Worm (Caenorhabditis elegans) whole organism, early embryonic: ENCODE measurements around the gene nhr-148.

Experiments used
- B0310.2 ChIP-seq: sonication (generic microtip); optimal IDR thresholded peaks from 2 replicates; lab custom pipeline; 2016; ENCODE audit warnings: mild to moderate bottlenecking, missing genetic modification characterization, missing compliant biosample characterization
- F13C5.2 ChIP-seq: sonication (generic microtip); optimal IDR thresholded peaks from 2 replicates; lab custom pipeline; 2017; ENCODE audit warnings: mild to moderate bottlenecking, missing genetic modification characterization, inconsistent platforms, missing compliant biosample characterization
- aly-1 ChIP-seq: sonication (generic microtip); optimal IDR thresholded peaks from 2 replicates; lab custom pipeline; 2016; ENCODE audit warnings: missing genetic modification characterization, missing compliant biosample characterization
- ama-1 ChIP-seq: fragments of 150-350 bp; optimal IDR thresholded peaks from 2 replicates; lab custom pipeline; 2014
- ceh-13 ChIP-seq: fragments of 200-800 bp; sonication (Bioruptor generic); optimal IDR thresholded peaks from 2 replicates; lab custom pipeline; 2018; ENCODE audit warnings: mild to moderate bottlenecking, missing genetic modification characterization, missing compliant biosample characterization
- ceh-36 ChIP-seq: sonication (generic microtip); optimal IDR thresholded peaks from 2 replicates; lab custom pipeline; 2016; ENCODE audit warnings: missing genetic modification characterization, inconsistent platforms, missing compliant biosample characterization
- ets-7 ChIP-seq: sonication (generic microtip); optimal IDR thresholded peaks from 2 replicates; lab custom pipeline; 2016; ENCODE audit warnings: missing genotype, missing genetic modification characterization, missing compliant biosample characterization
- flt-1 ChIP-seq: fragments of 200-800 bp; sonication (Bioruptor generic); IDR thresholded peaks from 2 replicates; pipeline ENCODE4 v1.3.6; 2022; ENCODE audit warnings: missing genetic modification characterization, missing compliant biosample characterization
- hmbx-1 ChIP-seq: sonication (generic microtip); optimal IDR thresholded peaks from 2 replicates; lab custom pipeline; 2016; ENCODE audit warnings: mild to moderate bottlenecking, missing genetic modification characterization, missing compliant biosample characterization
- hmg-4 ChIP-seq: fragments of 200-800 bp; sonication (Bioruptor generic); optimal IDR thresholded peaks from 2 replicates; lab custom pipeline; 2018; ENCODE audit warnings: mild to moderate bottlenecking, missing genetic modification characterization, missing compliant biosample characterization
- hnd-1 ChIP-seq: sonication (generic microtip); optimal IDR thresholded peaks from 2 replicates; lab custom pipeline; 2016; ENCODE audit warnings: missing genetic modification characterization, missing compliant biosample characterization
- pes-1 ChIP-seq: fragments of 200-800 bp; sonication (Bioruptor generic); IDR thresholded peaks from 2 replicates; pipeline ENCODE4 v1.3.6; 2022; ENCODE audit warnings: missing genetic modification reagents, missing genetic modification characterization, missing compliant biosample characterization
- scrt-1 ChIP-seq: fragments of 200-800 bp; sonication (Bioruptor generic); IDR thresholded peaks from 2 replicates; pipeline ENCODE4 v1.3.6; 2022; ENCODE audit warnings: missing genetic modification characterization, missing compliant biosample characterization
- sea-1 ChIP-seq: fragments of 200-800 bp; sonication (Bioruptor generic); conservative IDR thresholded peaks from 2 replicates; pipeline ENCODE4 v1.3.6; 2022; ENCODE audit warnings: missing genetic modification characterization, missing compliant biosample characterization
- tbx-11 ChIP-seq: fragments of 200-800 bp; sonication (Bioruptor generic); IDR thresholded peaks from 2 replicates; pipeline ENCODE4 v1.3.6; 2022; ENCODE audit warnings: missing genetic modification characterization, missing compliant biosample characterization
- tbx-37 ChIP-seq: fragments of 200-800 bp; sonication (Bioruptor generic); conservative IDR thresholded peaks from 2 replicates; pipeline ENCODE4 v1.3.6; 2022; ENCODE audit warnings: missing genetic modification reagents, missing genetic modification characterization, missing compliant biosample characterization
- tra-4 ChIP-seq: sonication (generic microtip); optimal IDR thresholded peaks from 2 replicates; lab custom pipeline; 2017; ENCODE audit warnings: missing genetic modification characterization, missing compliant biosample characterization

nhr-148 gene

DNA sequence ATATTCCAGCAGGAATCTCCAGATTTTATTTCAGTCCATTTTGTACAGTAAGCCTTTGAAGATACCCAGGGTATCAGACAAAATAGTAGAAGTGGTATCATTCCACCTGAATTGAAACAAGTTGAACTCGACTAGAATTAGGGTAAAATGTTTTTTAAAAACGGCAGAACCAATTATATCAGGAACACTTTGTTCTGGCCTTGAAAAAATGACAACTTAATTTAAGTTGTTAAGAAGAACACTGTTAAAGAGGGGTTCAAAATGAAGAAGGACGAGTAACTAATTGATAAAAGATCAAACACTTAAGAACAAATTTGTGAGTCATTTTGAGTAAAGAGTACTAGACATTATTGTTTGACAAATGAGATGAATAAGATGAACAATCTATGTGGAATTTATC is 21.0 kb upstream of the nhr-148 start, which contains the start of gene lmd-4:
Gene lmd-4, minus strand, starts transcription at position 101 of the 400 bp plus-strand sequence.
- no peak for TF ChIP-seq flt-1 (GFP tag; lab: Robert Waterston, UW)
- no peak for TF ChIP-seq hnd-1 (tag; lab: Kevin White, UChicago)
- no peak for TF ChIP-seq B0310.2 (tag; lab: Kevin White, UChicago)
- no peak for TF ChIP-seq ceh-13
- no peak for TF ChIP-seq scrt-1 (GFP tag; lab: Robert Waterston, UW)
- no peak for TF ChIP-seq pes-1 (GFP tag; lab: Robert Waterston, UW)
- no peak for TF ChIP-seq hmg-4
- no peak for TF ChIP-seq tbx-11 (GFP tag; lab: Robert Waterston, UW)
- no peak for TF ChIP-seq tbx-37 (GFP tag; lab: Robert Waterston, UW)
- no peak for TF ChIP-seq ama-1 (lab: Kevin White, UChicago)
- TF ChIP-seq tra-4 (tag; lab: Kevin White, UChicago): no peak
- TF ChIP-seq F13C5.2 (tag; lab: Kevin White, UChicago): no peak
- TF ChIP-seq hmbx-1 (tag; lab: Kevin White, UChicago): no peak
- TF ChIP-seq ceh-36 (tag; lab: Kevin White, UChicago): no peak
- TF ChIP-seq sea-1: no peak
- TF ChIP-seq aly-1 (tag; lab: Kevin White, UChicago): no peak
- TF ChIP-seq ets-7 (tag; lab: Kevin White, UChicago): no peak

DNA sequence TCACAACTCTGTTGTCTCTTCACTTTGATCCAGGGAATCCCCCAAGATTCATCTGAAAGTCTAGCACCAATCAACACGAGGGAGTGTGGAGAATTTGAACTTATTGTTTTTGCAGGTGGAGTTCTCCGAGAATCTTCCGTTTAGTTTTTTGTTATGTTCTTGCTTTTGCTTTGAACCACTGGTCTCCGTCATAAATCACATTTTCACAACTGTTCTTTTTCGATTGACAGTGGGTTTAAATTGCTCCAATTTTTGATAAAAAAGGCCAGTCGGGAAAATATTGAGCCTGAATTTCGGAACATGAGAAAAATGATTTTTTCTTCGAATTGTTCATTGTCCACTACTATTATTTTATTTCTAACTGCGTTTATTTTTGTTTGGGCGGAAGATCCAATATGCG is 20.0 kb upstream of the nhr-148 start, which contains the start of gene F10G2.10:
Gene F10G2.10, plus strand, starts transcription at position 301 of the 400 bp plus-strand sequence.
- TF ChIP-seq pes-1 (GFP tag; lab: Robert Waterston, UW) (no peak), ceh-36 (tag; lab: Kevin White, UChicago) (no peak), scrt-1 (GFP tag; lab: Robert Waterston, UW) (no peak), hmbx-1 (tag; lab: Kevin White, UChicago) (no peak), aly-1 (tag; lab: Kevin White, UChicago) (no peak), ceh-13 (no peak), ets-7 (tag; lab: Kevin White, UChicago) (no peak)

ce11 chrV:7325285-7325684 is 16.7 kb upstream of the nhr-148 start, which contains the start of gene srx-92:
TSS of gene srx-92 (minus strand) at chrV:7325385.
- TF ChIP-seq tbx-37 (GFP tag; lab: Robert Waterston, UW): no peak
- TF ChIP-seq tbx-11 (GFP tag; lab: Robert Waterston, UW): no peak
- no peak for TF ChIP-seq ceh-36 (tag; lab: Kevin White, UChicago)
- TF ChIP-seq hnd-1 (tag; lab: Kevin White, UChicago): no peak
- no peak for TF ChIP-seq scrt-1 (GFP tag; lab: Robert Waterston, UW)
- TF ChIP-seq pes-1 (GFP tag; lab: Robert Waterston, UW): no peak
- no peak for TF ChIP-seq hmbx-1 (tag; lab: Kevin White, UChicago)
- no peak for TF ChIP-seq ama-1 (lab: Kevin White, UChicago)
- no peak for TF ChIP-seq B0310.2 (tag; lab: Kevin White, UChicago)
- no peak for TF ChIP-seq flt-1 (GFP tag; lab: Robert Waterston, UW)

- no peak for TF ChIP-seq aly-1 (tag; lab: Kevin White, UChicago)
- TF ChIP-seq pes-1 (GFP tag; lab: Robert Waterston, UW): no peak
- TF ChIP-seq ets-7 (tag; lab: Kevin White, UChicago): no peak
- TF ChIP-seq hmbx-1 (tag; lab: Kevin White, UChicago): no peak
- TF ChIP-seq scrt-1 (GFP tag; lab: Robert Waterston, UW): no peak
- TF ChIP-seq sea-1: no peak
- TF ChIP-seq hnd-1 (tag; lab: Kevin White, UChicago): no peak
These were observed 15.0 kb upstream of the nhr-148 start, which contains the start of gene F10G2.4 for ce11 chrV:7326928-7327327. TSS of gene F10G2.4 (plus strand) at chrV:7327228.

DNA sequence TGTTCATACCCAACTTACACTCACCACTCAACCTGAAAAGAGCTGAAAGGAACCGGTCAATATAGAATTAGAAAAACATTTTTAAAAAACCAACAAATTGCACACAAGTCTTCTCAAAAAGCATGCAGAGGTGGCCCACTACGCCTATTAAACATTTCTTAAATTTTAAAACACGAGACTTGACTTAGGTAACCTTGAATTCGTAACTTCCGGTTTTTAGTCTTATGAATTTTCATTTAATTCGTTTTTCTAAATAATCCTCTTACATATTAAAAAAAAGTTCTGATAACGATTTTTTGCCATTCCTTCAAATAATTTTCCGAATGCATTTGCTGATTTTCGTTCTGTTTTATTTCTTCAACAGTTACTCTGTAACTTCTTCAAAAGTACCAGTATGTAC is 13.9 kb upstream of the nhr-148 start, which contains the start of gene clec-7:
Gene clec-7, plus strand, starts transcription at position 301 of the 400 bp plus-strand sequence.
- TF ChIP-seq hmbx-1 (tag; lab: Kevin White, UChicago) (no peak), B0310.2 (tag; lab: Kevin White, UChicago) (no peak), scrt-1 (GFP tag; lab: Robert Waterston, UW) (no peak), hnd-1 (tag; lab: Kevin White, UChicago) (no peak), ceh-13 (no peak), tra-4 (tag; lab: Kevin White, UChicago) (no peak), ceh-36 (tag; lab: Kevin White, UChicago) (no peak), hmg-4 (no peak), F13C5.2 (tag; lab: Kevin White, UChicago) (no peak)

DNA sequence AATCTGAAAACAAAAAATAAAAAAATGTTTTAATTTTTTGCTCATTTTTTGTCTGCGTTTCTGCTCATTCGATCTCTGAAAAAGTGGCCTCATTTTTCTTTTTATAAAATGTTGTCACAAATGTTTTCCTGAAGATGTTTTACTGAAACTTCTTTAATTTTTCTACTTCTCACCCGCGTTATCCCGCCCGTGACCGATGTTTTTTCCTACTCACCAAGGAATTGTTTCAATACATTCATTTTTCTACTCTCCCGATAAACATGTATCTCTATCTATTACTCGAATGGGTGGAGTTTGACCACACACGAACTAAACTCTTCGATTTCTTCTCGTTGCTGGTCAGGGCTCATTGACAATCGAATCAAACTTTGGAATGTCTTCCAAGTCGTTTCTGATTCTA is 11.1 kb upstream of the nhr-148 start, which contains the start of gene F10G2.2:
Gene F10G2.2, plus strand, starts transcription at position 301 of the 400 bp plus-strand sequence.
- TF ChIP-seq sea-1 (no peak), ama-1 (lab: Kevin White, UChicago) (no peak), flt-1 (GFP tag; lab: Robert Waterston, UW) (no peak), hmg-4 (no peak), tbx-37 (GFP tag; lab: Robert Waterston, UW) (no peak), F13C5.2 (tag; lab: Kevin White, UChicago) (no peak), ceh-13 (no peak), tbx-11 (GFP tag; lab: Robert Waterston, UW) (no peak), ceh-36 (tag; lab: Kevin White, UChicago) (no peak), pes-1 (GFP tag; lab: Robert Waterston, UW) (no peak), hmbx-1 (tag; lab: Kevin White, UChicago) (no peak), B0310.2 (tag; lab: Kevin White, UChicago) (no peak), hnd-1 (tag; lab: Kevin White, UChicago) (no peak), ets-7 (tag; lab: Kevin White, UChicago) (no peak), scrt-1 (GFP tag; lab: Robert Waterston, UW) (no peak), tra-4 (tag; lab: Kevin White, UChicago) (no peak)

DNA sequence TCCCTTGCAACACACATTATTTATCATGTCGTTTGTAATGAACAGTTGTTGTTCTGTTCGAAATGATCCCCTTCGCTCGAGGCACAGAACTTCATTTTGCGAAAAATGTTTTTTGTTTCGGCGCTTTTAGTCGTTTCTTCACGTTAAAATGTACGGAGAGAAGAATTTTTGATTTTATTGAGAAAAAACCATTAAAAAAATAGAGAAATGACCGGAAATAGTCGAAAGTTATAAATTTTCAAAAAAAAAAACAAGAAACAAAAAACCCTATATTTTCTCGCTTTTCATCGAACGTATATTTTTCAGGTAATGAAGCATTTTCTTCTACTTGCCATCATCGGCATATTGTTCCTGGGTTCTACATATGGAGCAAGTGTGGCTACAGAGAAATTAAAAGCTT is 9.7 kb upstream of the nhr-148 start, which contains the start of gene F10G2.1:
Gene F10G2.1, plus strand, starts transcription at position 301 of the 400 bp plus-strand sequence.
- TF ChIP-seq ceh-36 (tag; lab: Kevin White, UChicago) (no peak), ama-1 (lab: Kevin White, UChicago) (no peak), sea-1 (no peak), flt-1 (GFP tag; lab: Robert Waterston, UW) (no peak)
